Worm (Caenorhabditis elegans) whole organism, L2 larva: ENCODE data around the gene C30G7.3.

Source experiments
- C34F6.9 ChIP-seq: fragments of 150-350 bp; optimal IDR thresholded peaks from 2 replicates; lab custom pipeline; 2014; ENCODE audit warnings: missing biosample characterization, missing genetic modification characterization
- F13H6.1 ChIP-seq: sonication (generic microtip); optimal IDR thresholded peaks from 2 replicates; lab custom pipeline; 2016; ENCODE audit warnings: missing genetic modification characterization, missing compliant biosample characterization
- R02D3.7 ChIP-seq: fragments of 150-350 bp; optimal IDR thresholded peaks from 2 replicates; lab custom pipeline; 2014; ENCODE audit warnings: missing biosample characterization, missing genetic modification characterization
- ZK546.5 ChIP-seq: sonication (generic microtip); optimal IDR thresholded peaks from 2 replicates; lab custom pipeline; 2017; ENCODE audit warnings: missing biosample characterization, missing genetic modification characterization
- aly-2 ChIP-seq: fragments of 150-350 bp; optimal IDR thresholded peaks from 2 replicates; lab custom pipeline; 2014; ENCODE audit warnings: missing biosample characterization, missing genetic modification characterization
- blmp-1 ChIP-seq: sonication (generic microtip); optimal IDR thresholded peaks from 2 replicates; lab custom pipeline; 2017; ENCODE audit warnings: missing genetic modification characterization, mild to moderate bottlenecking, missing compliant biosample characterization, antibody characterized with exemption, moderate library complexity; ENCODE audit not compliant: insufficient read depth
- ceh-82 ChIP-seq: fragments of 150-350 bp; optimal IDR thresholded peaks from 2 replicates; lab custom pipeline; 2014; ENCODE audit warnings: missing biosample characterization, missing genetic modification characterization
- crh-2 ChIP-seq: sonication (generic microtip); optimal IDR thresholded peaks from 2 replicates; lab custom pipeline; 2017; ENCODE audit warnings: missing biosample characterization, missing genetic modification characterization
- elt-1 ChIP-seq: fragments of 150-350 bp; optimal IDR thresholded peaks from 2 replicates; lab custom pipeline; 2014; ENCODE audit warnings: missing biosample characterization, missing genetic modification characterization
- fos-1 ChIP-seq: fragments of 150-350 bp; optimal IDR thresholded peaks from 2 replicates; lab custom pipeline; 2014; ENCODE audit warnings: missing biosample characterization, missing genetic modification characterization
- gmeb-1 ChIP-seq: fragments of 150-350 bp; optimal IDR thresholded peaks from 2 replicates; lab custom pipeline; 2014; ENCODE audit warnings: missing biosample characterization, missing genetic modification characterization
- lin-11 ChIP-seq: fragments of 150-350 bp; sonication (generic microtip); optimal IDR thresholded peaks from 2 replicates; lab custom pipeline; 2014; ENCODE audit warnings: missing biosample characterization, missing genetic modification characterization, inconsistent platforms, mixed read lengths
- lin-13 ChIP-seq: fragments of 150-350 bp; optimal IDR thresholded peaks from 2 replicates; lab custom pipeline; 2014; ENCODE audit warnings: missing biosample characterization, missing genetic modification reagents, missing genetic modification characterization
- lsy-2 ChIP-seq, 2 experiments: fragments of 150-350 bp in 1 of 2; sonication (generic microtip) in 1 of 2; optimal IDR thresholded peaks; 2 replicates each; lab custom pipeline; 2014 to 2017; ENCODE audit warnings: missing biosample characterization in 2 of 2, missing genetic modification characterization in 2 of 2
- mab-5 ChIP-seq: fragments of 150-350 bp; optimal IDR thresholded peaks from 2 replicates; lab custom pipeline; 2014; ENCODE audit warnings: missing biosample characterization, missing genetic modification characterization
- mbf-1 ChIP-seq: sonication (generic microtip); optimal IDR thresholded peaks from 2 replicates; lab custom pipeline; 2017; ENCODE audit warnings: missing biosample characterization, missing genetic modification characterization
- mdl-1 ChIP-seq, 2 experiments: fragments of 150-350 bp in 1 of 2; sonication (generic microtip) in 1 of 2; optimal IDR thresholded peaks; 2 replicates each; lab custom pipeline; 2017; ENCODE audit warnings: missing biosample characterization in 2 of 2, missing genetic modification characterization in 2 of 2
- nhr-10 ChIP-seq: sonication (generic microtip); optimal IDR thresholded peaks from 2 replicates; lab custom pipeline; 2017; ENCODE audit warnings: missing biosample characterization, missing genetic modification characterization
- nhr-129 ChIP-seq: fragments of 150-350 bp; optimal IDR thresholded peaks from 2 replicates; lab custom pipeline; 2014; ENCODE audit warnings: missing biosample characterization, missing genetic modification characterization
- nhr-23 ChIP-seq: fragments of 150-350 bp; optimal IDR thresholded peaks from 2 replicates; lab custom pipeline; 2014; ENCODE audit warnings: missing biosample characterization, missing genetic modification reagents, missing genetic modification characterization
- nhr-237 ChIP-seq: fragments of 150-350 bp; optimal IDR thresholded peaks from 2 replicates; lab custom pipeline; 2014; ENCODE audit warnings: missing biosample characterization, missing genetic modification characterization
- nhr-6 ChIP-seq: fragments of 150-350 bp; optimal IDR thresholded peaks from 2 replicates; lab custom pipeline; 2014; ENCODE audit warnings: missing biosample characterization, missing genetic modification characterization
- nhr-77 ChIP-seq: fragments of 150-350 bp; optimal IDR thresholded peaks from 2 replicates; lab custom pipeline; 2014; ENCODE audit warnings: missing biosample characterization, missing genetic modification characterization
- sem-4 ChIP-seq: fragments of 150-350 bp; optimal IDR thresholded peaks from 2 replicates; lab custom pipeline; 2014; ENCODE audit warnings: missing biosample characterization, missing genetic modification reagents, missing genetic modification characterization
- skn-1 ChIP-seq: sonication (generic microtip); optimal IDR thresholded peaks from 2 replicates; lab custom pipeline; 2017; ENCODE audit warnings: missing biosample characterization, missing genetic modification characterization
- sma-9 ChIP-seq, 2 experiments: fragments of 150-350 bp in 1 of 2; sonication (generic microtip) in 1 of 2; optimal IDR thresholded peaks; 2 replicates each; lab custom pipeline; 2014 to 2016; ENCODE audit warnings: missing genetic modification characterization in 2 of 2, mild to moderate bottlenecking in 1 of 2, missing biosample characterization in 1 of 2, missing compliant biosample characterization in 1 of 2, missing genetic modification reagents in 1 of 2, moderate library complexity in 1 of 2
- snpc-4 ChIP-seq: fragments of 150-350 bp; optimal IDR thresholded peaks from 2 replicates; lab custom pipeline; 2014; ENCODE audit warnings: missing biosample characterization, missing genetic modification characterization
- unc-39 ChIP-seq: fragments of 150-350 bp; optimal IDR thresholded peaks from 2 replicates; lab custom pipeline; 2014; ENCODE audit warnings: missing biosample characterization, missing genetic modification characterization
- unc-55 ChIP-seq: fragments of 150-350 bp; sonication (generic microtip); optimal IDR thresholded peaks from 3 replicates; lab custom pipeline; 2014; ENCODE audit warnings: missing biosample characterization, missing genetic modification reagents, missing genetic modification characterization
- unc-62 ChIP-seq: fragments of 150-350 bp; optimal IDR thresholded peaks from 2 replicates; lab custom pipeline; 2014; ENCODE audit warnings: missing biosample characterization, missing genetic modification reagents, missing genetic modification characterization
- zag-1 ChIP-seq: fragments of 150-350 bp; optimal IDR thresholded peaks from 2 replicates; lab custom pipeline; 2014; ENCODE audit warnings: missing biosample characterization, missing genetic modification characterization
- ztf-1 ChIP-seq: fragments of 200-800 bp; sonication (Bioruptor generic); conservative IDR thresholded peaks from 2 replicates; pipeline ENCODE4 v1.3.6; 2022; ENCODE audit warnings: missing genetic modification characterization, missing compliant biosample characterization
- ztf-4 ChIP-seq: fragments of 150-350 bp; optimal IDR thresholded peaks from 2 replicates; lab custom pipeline; 2014; ENCODE audit warnings: missing biosample characterization, missing genetic modification characterization

Gene C30G7.3

DNA sequence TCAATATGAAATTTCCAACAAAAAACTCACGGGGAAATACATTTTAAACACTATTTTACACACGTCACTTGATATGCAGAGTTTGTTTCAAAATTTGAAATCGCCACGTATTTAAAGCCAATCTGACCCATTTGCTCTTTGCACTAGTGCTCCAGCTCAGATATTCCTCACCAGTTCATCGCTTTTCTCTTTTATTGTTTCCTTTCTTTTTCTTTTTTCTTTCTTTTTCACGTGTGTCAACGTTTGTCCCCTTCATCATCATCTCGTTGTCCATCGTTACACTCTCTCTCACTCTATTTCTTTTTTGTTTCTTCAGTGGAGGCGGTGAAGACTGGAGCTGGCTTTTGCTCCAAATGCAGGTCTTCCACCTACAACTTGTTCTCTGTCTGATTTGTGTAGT is 39.1 kb upstream of the C30G7.3 start, which contains the start of gene F02D8.4:
F02D8.4 (plus strand) TSS at position 301 of the 400 bp plus-strand sequence.
- TF ChIP-seq C34F6.9 (tag; lab: Kevin White, UChicago) = peak; percentile 4
- TF ChIP-seq unc-39 (tag; lab: Kevin White, UChicago) = no peak
- TF ChIP-seq, all 48 proteins: peak for 1

DNA sequence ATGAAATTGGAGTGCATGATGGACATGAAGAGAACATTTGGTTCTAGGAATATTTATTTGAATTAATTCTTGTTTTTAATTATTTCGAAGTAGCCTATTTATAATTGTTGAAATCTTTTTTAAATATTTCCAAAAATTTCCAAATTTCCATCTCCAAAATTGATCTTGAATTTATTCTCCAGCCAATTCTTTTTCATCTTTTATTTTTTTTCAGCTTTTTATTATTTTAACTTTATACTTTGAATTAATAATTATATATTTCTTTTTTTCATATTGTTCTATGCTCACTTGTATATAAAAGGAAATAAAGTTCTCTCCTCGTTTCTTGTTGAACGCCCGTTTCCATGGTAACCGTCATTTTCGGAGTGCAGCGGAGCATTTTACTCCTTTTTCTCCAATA is 34.4 kb upstream of the C30G7.3 start, which contains the start of gene xbx-1:
xbx-1 (plus strand) TSS at position 301 of the 400 bp plus-strand sequence.
- TF ChIP-seq ZK546.5 (tag; lab: Kevin White, UChicago) = no peak
- no peak for TF ChIP-seq blmp-1 (tag; lab: Kevin White, UChicago)
- no peak for TF ChIP-seq mbf-1 (tag; lab: Kevin White, UChicago)
- no peak for TF ChIP-seq lin-11 (tag; lab: Kevin White, UChicago)
- TF ChIP-seq nhr-23 (tag; lab: Kevin White, UChicago) = no peak
- TF ChIP-seq nhr-129 = no peak
- no peak for TF ChIP-seq zag-1 (tag; lab: Kevin White, UChicago)
- TF ChIP-seq mdl-1 (tag; optimal IDR thresholded peaks at IDR 0.05; lab: Kevin White, UChicago) = no peak
- TF ChIP-seq unc-62 (GFP tag; lab: Kevin White, UChicago) = no peak
- no peak for TF ChIP-seq nhr-237 (tag; lab: Kevin White, UChicago)
- no peak for TF ChIP-seq R02D3.7
- no peak for TF ChIP-seq lsy-2 (tag; optimal IDR thresholded peaks at IDR 0.05; lab: Kevin White, UChicago)
- no peak for TF ChIP-seq snpc-4 (tag; lab: Kevin White, UChicago)

DNA sequence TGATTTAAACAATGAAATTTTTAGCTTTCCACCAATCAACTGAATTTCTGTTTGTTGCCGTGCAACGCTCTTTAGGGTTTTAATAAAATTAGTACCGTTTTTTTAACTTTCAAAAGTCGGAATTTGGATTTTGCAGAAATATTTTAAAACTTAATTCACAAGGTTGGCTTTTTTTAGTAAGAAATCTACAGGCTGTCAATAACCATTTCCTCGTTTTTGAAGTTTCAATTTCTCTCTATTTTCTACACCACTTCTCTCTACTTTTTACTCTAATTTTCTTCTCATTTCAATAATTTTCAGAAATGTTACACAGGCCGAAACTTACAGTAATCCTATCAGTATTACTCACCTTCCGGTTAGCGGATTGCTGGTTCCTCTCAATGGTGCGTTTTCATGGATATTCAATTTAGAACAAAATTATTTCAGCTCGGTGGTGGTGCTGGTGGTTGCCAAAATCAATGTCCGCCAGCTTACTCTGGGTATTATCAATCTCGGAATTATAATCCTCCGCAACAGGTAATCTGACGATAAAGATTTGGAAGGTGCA is 32.8 kb upstream of the C30G7.3 start, which contains the start of the genes grd-12 and F02D8.1:
grd-12 (plus strand) TSS at position 301 of the 547 bp plus-strand sequence.
F02D8.1 (minus strand) TSS at position 497 of the 547 bp plus-strand sequence.
- TF ChIP-seq gmeb-1 (tag; lab: Kevin White, UChicago) (no peak), nhr-10 (tag; lab: Kevin White, UChicago) (no peak), unc-39 (tag; lab: Kevin White, UChicago) (no peak), nhr-237 (tag; lab: Kevin White, UChicago) (no peak), nhr-129 (no peak), sma-9 (GFP tag; optimal IDR thresholded peaks at IDR 0.05; lab: Kevin White, UChicago) (no peak), sma-9 (tag; optimal IDR thresholded peaks at IDR 0.05; lab: Kevin White, UChicago) (no peak), ztf-1 (GFP tag; lab: Robert Waterston, UW) (no peak), nhr-6 (tag; lab: Kevin White, UChicago) (no peak), nhr-77 (no peak), nhr-23 (tag; lab: Kevin White, UChicago) (no peak), fos-1 (no peak), elt-1 (tag; lab: Kevin White, UChicago) (no peak), ZK546.5 (tag; lab: Kevin White, UChicago) (no peak), crh-2 (tag; lab: Kevin White, UChicago) (no peak)
- TF ChIP-seq, all 48 proteins: peak for 0

DNA sequence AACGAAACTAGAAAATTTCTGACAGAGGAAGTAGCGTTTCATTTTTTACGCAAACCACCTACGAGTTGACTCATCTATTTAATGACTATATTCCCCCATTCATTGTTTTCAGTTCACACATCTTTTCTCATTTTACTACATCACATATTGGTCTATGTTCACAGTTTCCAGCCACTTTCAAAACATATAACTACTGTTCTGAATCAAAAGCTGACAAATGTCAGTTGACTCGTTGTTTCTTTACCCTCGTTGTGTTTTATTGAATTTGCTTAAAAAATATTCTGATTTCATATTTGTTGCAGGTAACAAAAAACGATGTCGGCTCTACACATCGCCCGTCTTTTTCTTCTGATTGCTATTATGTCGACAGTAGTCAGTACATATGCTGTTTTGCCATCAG is 25.6 kb upstream of the C30G7.3 start, which contains the start of gene nlp-59:
nlp-59 (plus strand) TSS at position 301 of the 400 bp plus-strand sequence.
- TF ChIP-seq mab-5 (no peak), ztf-4 (tag; lab: Kevin White, UChicago) (no peak), sem-4 (no peak), nhr-129 (no peak), blmp-1 (tag; lab: Kevin White, UChicago) (no peak), nhr-6 (tag; lab: Kevin White, UChicago) (no peak), lsy-2 (tag; optimal IDR thresholded peaks at IDR 0.05; lab: Kevin White, UChicago) (no peak), lin-13 (GFP tag; lab: Kevin White, UChicago) (no peak), unc-55 (GFP tag; lab: Kevin White, UChicago) (no peak), gmeb-1 (tag; lab: Kevin White, UChicago) (no peak), elt-1 (tag; lab: Kevin White, UChicago) (no peak), mdl-1 (tag; optimal IDR thresholded peaks at IDR 0.05; lab: Kevin White, UChicago) (no peak), unc-62 (GFP tag; lab: Kevin White, UChicago) (no peak), skn-1 (tag; lab: Kevin White, UChicago) (no peak), ztf-1 (GFP tag; lab: Robert Waterston, UW) (no peak), nhr-23 (tag; lab: Kevin White, UChicago) (no peak), ceh-82 (tag; lab: Kevin White, UChicago) (no peak), F13H6.1 (tag; lab: Kevin White, UChicago) (no peak), aly-2 (tag; lab: Kevin White, UChicago) (no peak)
